Worm (Caenorhabditis elegans) whole organism, young adult: Measurements from ENCODE around the gene mdt-28.

Experiments used
- B0261.1 ChIP-seq: sonication (generic microtip); optimal IDR thresholded peaks from 2 replicates; lab custom pipeline; 2016; ENCODE audit warnings: mild to moderate bottlenecking, missing genetic modification characterization, moderate library complexity, missing compliant biosample characterization
- B0336.3 ChIP-seq: fragments of 200-800 bp; sonication (Bioruptor generic); IDR thresholded peaks from 2 replicates; pipeline ENCODE4 v1.3.6; 2022; ENCODE audit warnings: missing genetic modification characterization, missing compliant biosample characterization
- C06A6.2 ChIP-seq: fragments of 200-800 bp; sonication (Bioruptor generic); conservative IDR thresholded peaks from 2 replicates; pipeline ENCODE4 v1.3.6; 2022; ENCODE audit warnings: missing genetic modification characterization, missing compliant biosample characterization
- F22D6.2 ChIP-seq: sonication (generic microtip); optimal IDR thresholded peaks from 2 replicates; lab custom pipeline; 2016; ENCODE audit warnings: mild to moderate bottlenecking, missing genetic modification characterization, missing compliant biosample characterization
- K11D2.4 ChIP-seq: fragments of 200-800 bp; sonication (Bioruptor generic); IDR thresholded peaks from 2 replicates; pipeline ENCODE4 v1.3.6; 2022; ENCODE audit warnings: missing genetic modification reagents, missing genetic modification characterization, missing compliant biosample characterization
- Y53G8AR.9 ChIP-seq: fragments of 200-800 bp; sonication (Bioruptor generic); conservative IDR thresholded peaks from 2 replicates; pipeline ENCODE4 v1.3.6; 2022; ENCODE audit warnings: missing genetic modification reagents, missing genetic modification characterization, missing compliant biosample characterization
- Y79H2A.3 ChIP-seq: fragments of 200-800 bp; sonication (Bioruptor generic); conservative IDR thresholded peaks from 2 replicates; pipeline ENCODE4 v1.3.6; 2022; ENCODE audit warnings: missing genetic modification reagents, missing genetic modification characterization, missing compliant biosample characterization
- Y95B8A.8 ChIP-seq: fragments of 200-800 bp; sonication (Bioruptor generic); IDR thresholded peaks from 2 replicates; pipeline ENCODE4 v1.3.6; 2022; ENCODE audit warnings: missing genetic modification reagents, missing genetic modification characterization, missing compliant biosample characterization
- ZK185.1 ChIP-seq: sonication (generic microtip); optimal IDR thresholded peaks from 2 replicates; lab custom pipeline; 2016; ENCODE audit warnings: mild to moderate bottlenecking, missing genetic modification characterization, missing compliant biosample characterization; ENCODE audit not compliant: poor library complexity, severe bottlenecking
- akir-1 ChIP-seq: fragments of 200-800 bp; sonication (Bioruptor generic); optimal IDR thresholded peaks from 2 replicates; lab custom pipeline; 2018; ENCODE audit warnings: mild to moderate bottlenecking, missing genetic modification characterization, moderate library complexity, missing compliant biosample characterization
- atf-7 ChIP-seq: sonication (generic microtip); optimal IDR thresholded peaks from 2 replicates; lab custom pipeline; 2017; ENCODE audit warnings: mild to moderate bottlenecking, missing genetic modification characterization, missing compliant biosample characterization
- attf-5 ChIP-seq: fragments of 200-800 bp; sonication (Bioruptor generic); optimal IDR thresholded peaks from 2 replicates; lab custom pipeline; 2018; ENCODE audit warnings: mild to moderate bottlenecking, missing genetic modification characterization, missing compliant biosample characterization
- attf-6 ChIP-seq: fragments of 200-800 bp; sonication (Bioruptor generic); IDR thresholded peaks from 2 replicates; pipeline ENCODE4 v1.3.6; 2022; ENCODE audit warnings: missing genetic modification reagents, missing genetic modification characterization, missing compliant biosample characterization
- bed-2 ChIP-seq: fragments of 200-800 bp; sonication (Bioruptor generic); IDR thresholded peaks from 2 replicates; pipeline ENCODE4 v1.3.6; 2022; ENCODE audit warnings: missing genetic modification reagents, missing genetic modification characterization, missing compliant biosample characterization
- cebp-2 ChIP-seq: fragments of 200-800 bp; sonication (Bioruptor generic); IDR thresholded peaks from 2 replicates; pipeline ENCODE4 v1.3.6; 2022; ENCODE audit warnings: missing genetic modification characterization, missing compliant biosample characterization
- ceh-91 ChIP-seq: fragments of 200-800 bp; sonication (Bioruptor generic); IDR thresholded peaks from 2 replicates; pipeline ENCODE4 v1.3.6; 2022; ENCODE audit warnings: missing genetic modification reagents, missing genetic modification characterization, missing compliant biosample characterization
- egl-18 ChIP-seq: fragments of 200-800 bp; sonication (Bioruptor generic); IDR thresholded peaks from 2 replicates; pipeline ENCODE4 v1.3.6; 2022; ENCODE audit warnings: missing genetic modification reagents, missing genetic modification characterization, missing compliant biosample characterization
- egrh-3 ChIP-seq: fragments of 200-800 bp; sonication (Bioruptor generic); IDR thresholded peaks from 2 replicates; pipeline ENCODE4 v1.3.6; 2022; ENCODE audit warnings: missing genetic modification reagents, missing genetic modification characterization, missing compliant biosample characterization
- ekl-4 ChIP-seq: fragments of 200-800 bp; sonication (Bioruptor generic); IDR thresholded peaks from 2 replicates; pipeline ENCODE4 v1.3.6; 2022; ENCODE audit warnings: missing genetic modification reagents, missing genetic modification characterization, missing compliant biosample characterization
- ets-4 ChIP-seq: fragments of 200-800 bp; sonication (Bioruptor generic); optimal IDR thresholded peaks from 2 replicates; lab custom pipeline; 2018; ENCODE audit warnings: mild to moderate bottlenecking, missing genetic modification characterization, missing compliant biosample characterization
- gei-17 ChIP-seq: fragments of 200-800 bp; sonication (Bioruptor generic); optimal IDR thresholded peaks from 2 replicates; lab custom pipeline; 2018; ENCODE audit warnings: mild to moderate bottlenecking, missing genetic modification characterization, missing compliant biosample characterization
- him-1 ChIP-seq: sonication (generic microtip); optimal IDR thresholded peaks from 2 replicates; lab custom pipeline; 2016; ENCODE audit warnings: missing genotype, missing genetic modification reagents, missing genetic modification characterization, missing compliant biosample characterization
- hmg-1.2 ChIP-seq: fragments of 200-800 bp; sonication (Bioruptor generic); IDR thresholded peaks from 2 replicates; pipeline ENCODE4 v1.3.6; 2022; ENCODE audit warnings: missing genetic modification reagents, missing genetic modification characterization, missing compliant biosample characterization
- hsf-1 ChIP-seq: fragments of 200-800 bp; sonication (Bioruptor generic); IDR thresholded peaks from 2 replicates; pipeline ENCODE4 v1.3.6; 2022; ENCODE audit warnings: missing genetic modification reagents, missing genetic modification characterization, missing compliant biosample characterization
- let-607 ChIP-seq, 2 experiments: fragments of 200-800 bp in 1 of 2; sonication (Bioruptor generic) in 1 of 2; sonication (generic microtip) in 1 of 2; optimal IDR thresholded peaks; 2 replicates each; lab custom pipeline; 2016 to 2018; ENCODE audit warnings: mild to moderate bottlenecking in 2 of 2, missing compliant biosample characterization in 2 of 2, missing genetic modification characterization in 2 of 2, moderate library complexity in 2 of 2, missing genotype in 1 of 2
- lin-35 ChIP-seq, 3 experiments: fragments of 150-350 bp in 2 of 3; sonication (generic microtip) in 1 of 3; optimal IDR thresholded peaks; 2 replicates each; lab custom pipeline; 2014 to 2018; ENCODE audit warnings: missing biosample characterization in 3 of 3, missing genetic modification characterization in 3 of 3, missing genetic modification reagents in 3 of 3
- lin-40 ChIP-seq: sonication (generic microtip); optimal IDR thresholded peaks from 2 replicates; lab custom pipeline; 2016; ENCODE audit warnings: missing genetic modification characterization, mild to moderate bottlenecking, missing compliant biosample characterization, missing genotype, missing genetic modification reagents
- lin-54 ChIP-seq: fragments of 200-800 bp; sonication (Bioruptor generic); optimal IDR thresholded peaks from 2 replicates; lab custom pipeline; 2018; ENCODE audit warnings: mild to moderate bottlenecking, missing genetic modification characterization, missing compliant biosample characterization
- lir-1 ChIP-seq: fragments of 200-800 bp; sonication (Bioruptor generic); conservative IDR thresholded peaks from 2 replicates; pipeline ENCODE4 v1.3.6; 2022; ENCODE audit warnings: missing genetic modification reagents, missing genetic modification characterization, missing compliant biosample characterization
- lsl-1 ChIP-seq: fragments of 200-800 bp; sonication (Bioruptor generic); optimal IDR thresholded peaks from 2 replicates; lab custom pipeline; 2018; ENCODE audit warnings: mild to moderate bottlenecking, missing genetic modification characterization, moderate library complexity, missing compliant biosample characterization
- madf-10 ChIP-seq: sonication (generic microtip); optimal IDR thresholded peaks from 2 replicates; lab custom pipeline; 2016; ENCODE audit warnings: mild to moderate bottlenecking, missing genetic modification characterization, missing compliant biosample characterization
- madf-6 ChIP-seq: fragments of 200-800 bp; sonication (Bioruptor generic); IDR thresholded peaks from 2 replicates; pipeline ENCODE4 v1.3.6; 2022; ENCODE audit warnings: missing genetic modification reagents, missing genetic modification characterization, missing compliant biosample characterization
- madf-8 ChIP-seq: fragments of 200-800 bp; sonication (Bioruptor generic); conservative IDR thresholded peaks from 2 replicates; pipeline ENCODE4 v1.3.6; 2022; ENCODE audit warnings: missing genetic modification reagents, missing genetic modification characterization, missing compliant biosample characterization
- mcd-1 ChIP-seq: fragments of 200-800 bp; sonication (Bioruptor generic); IDR thresholded peaks from 2 replicates; pipeline ENCODE4 v1.3.6; 2022; ENCODE audit warnings: missing genetic modification reagents, missing genetic modification characterization, missing compliant biosample characterization
- nfyb-1 ChIP-seq: fragments of 200-800 bp; sonication (Bioruptor generic); IDR thresholded peaks from 2 replicates; pipeline ENCODE4 v1.3.6; 2022; ENCODE audit warnings: missing genetic modification reagents, missing genetic modification characterization, missing compliant biosample characterization
- nhr-90 ChIP-seq: sonication (generic microtip); optimal IDR thresholded peaks from 2 replicates; lab custom pipeline; 2016; ENCODE audit warnings: missing genotype, mild to moderate bottlenecking, missing genetic modification characterization, missing compliant biosample characterization
- pbrm-1 ChIP-seq: fragments of 200-800 bp; sonication (Bioruptor generic); IDR thresholded peaks from 2 replicates; pipeline ENCODE4 v1.3.6; 2022; ENCODE audit warnings: missing genetic modification reagents, missing genetic modification characterization, missing compliant biosample characterization
- rcor-1 ChIP-seq: fragments of 200-800 bp; sonication (Bioruptor generic); IDR thresholded peaks from 2 replicates; pipeline ENCODE4 v1.3.6; 2022; ENCODE audit warnings: missing genetic modification reagents, missing genetic modification characterization, missing compliant biosample characterization
- rec-8 ChIP-seq, 2 experiments: sonication (generic microtip); optimal IDR thresholded peaks; 2 replicates each; lab custom pipeline; 2016; ENCODE audit warnings: mild to moderate bottlenecking in 2 of 2, missing genetic modification characterization in 2 of 2, missing genetic modification reagents in 2 of 2, missing genotype in 2 of 2, missing biosample characterization in 1 of 2, missing compliant biosample characterization in 1 of 2, moderate library complexity in 1 of 2
- repo-1 ChIP-seq: sonication (generic microtip); optimal IDR thresholded peaks from 2 replicates; lab custom pipeline; 2017; ENCODE audit warnings: mild to moderate bottlenecking, missing genetic modification characterization, missing compliant biosample characterization
- somi-1 ChIP-seq: fragments of 200-800 bp; sonication (Bioruptor generic); optimal IDR thresholded peaks from 2 replicates; lab custom pipeline; 2018; ENCODE audit warnings: mild to moderate bottlenecking, missing genetic modification characterization, missing compliant biosample characterization
- tbp1 ChIP-seq: fragments of 200-800 bp; sonication (Bioruptor generic); optimal IDR thresholded peaks from 2 replicates; lab custom pipeline; 2018; ENCODE audit warnings: mild to moderate bottlenecking, missing genetic modification characterization, missing compliant biosample characterization
- tlf-1 ChIP-seq: fragments of 200-800 bp; sonication (Bioruptor generic); optimal IDR thresholded peaks from 2 replicates; lab custom pipeline; 2018; ENCODE audit warnings: mild to moderate bottlenecking, missing genetic modification characterization, missing compliant biosample characterization
- ztf-18 ChIP-seq: sonication (generic microtip); optimal IDR thresholded peaks from 2 replicates; lab custom pipeline; 2016; ENCODE audit warnings: missing genotype, mild to moderate bottlenecking, missing genetic modification characterization, missing compliant biosample characterization
- ztf-25 ChIP-seq: fragments of 200-800 bp; sonication (Bioruptor generic); IDR thresholded peaks from 2 replicates; pipeline ENCODE4 v1.3.6; 2022; ENCODE audit warnings: missing genetic modification reagents, missing genetic modification characterization, missing compliant biosample characterization
- ztf-28 ChIP-seq: fragments of 200-800 bp; sonication (Bioruptor generic); IDR thresholded peaks from 2 replicates; pipeline ENCODE4 v1.3.6; 2022; ENCODE audit warnings: missing genetic modification reagents, missing genetic modification characterization, missing compliant biosample characterization
- ztf-3 ChIP-seq: fragments of 200-800 bp; sonication (Bioruptor generic); optimal IDR thresholded peaks from 2 replicates; lab custom pipeline; 2018; ENCODE audit warnings: mild to moderate bottlenecking, missing genetic modification characterization, missing compliant biosample characterization

The mdt-28 gene

ce11 chrV:15590183-15590667, 15.0 kb upstream of the mdt-28 start, which contains the start of gene F28F8.7 (continued):
- peak; percentile 77; the same call in 1 of the 2 replicates for TF ChIP-seq B0336.3 (GFP tag; lab: Robert Waterston, UW)
- peak; percentile 17 for TF ChIP-seq B0261.1 (tag; lab: Kevin White, UChicago)
- peak; percentile 46 for TF ChIP-seq ztf-3 (GFP tag; lab: Kevin White, UChicago)
- peak; percentile 48; the same call in 1 of the 2 replicates for TF ChIP-seq attf-6 (GFP tag; lab: Robert Waterston, UW)
- TF ChIP-seq Y95B8A.8 (GFP tag; lab: Robert Waterston, UW) = peak; percentile 79
- peak; percentile 51 to 85 for TF ChIP-seq let-607 (tag; optimal IDR thresholded peaks at IDR 0.05; lab: Kevin White, UChicago)
- TF ChIP-seq Y53G8AR.9 (GFP tag; lab: Robert Waterston, UW) = peak; percentile 91
- peak; percentile 25 for TF ChIP-seq gei-17 (GFP tag; lab: Kevin White, UChicago)
- peak; percentile 59; the same call in 1 of the 2 replicates for TF ChIP-seq ceh-91 (GFP tag; lab: Robert Waterston, UW)
- peak; percentile 96 for TF ChIP-seq hmg-1.2 (GFP tag; lab: Robert Waterston, UW)
- TF ChIP-seq madf-8 (GFP tag; lab: Robert Waterston, UW) = peak; percentile 40; the same call in 1 of the 2 replicates
- peak in 1 of 3 experiments; percentile 94 for TF ChIP-seq lin-35 (GFP tag; optimal IDR thresholded peaks at IDR 0.05; lab: Kevin White, UChicago)
- peak; percentile 42 for TF ChIP-seq ztf-18
- peak; percentile 79 for TF ChIP-seq atf-7 (tag; lab: Kevin White, UChicago)
- TF ChIP-seq ztf-28 = peak; percentile 90
- TF ChIP-seq lir-1 = peak; percentile 63
- TF ChIP-seq K11D2.4 (GFP tag; lab: Robert Waterston, UW) = peak; percentile 91
- peak; percentile 95; the same call in 1 of the 2 replicates for TF ChIP-seq cebp-2
- peak; percentile 45 for TF ChIP-seq Y79H2A.3
- peak; percentile 69 for TF ChIP-seq lin-40 (tag; lab: Kevin White, UChicago)
- peak; percentile 90; the same call in 1 of the 2 replicates for TF ChIP-seq bed-2 (GFP tag; lab: Robert Waterston, UW)
- TF ChIP-seq repo-1 = peak; percentile 81
- TF ChIP-seq egl-18 (GFP tag; lab: Robert Waterston, UW) = 0 out of 2 replicates have a peak, but pooled peaks have one; percentile 25
- TF ChIP-seq tbp1 (GFP tag; lab: Kevin White, UChicago) = peak; percentile 47
- peak; percentile 81 for TF ChIP-seq tlf-1 (GFP tag; lab: Kevin White, UChicago)
- TF ChIP-seq him-1 (tag; lab: Kevin White, UChicago) = peak; percentile 7
- peak; percentile 34 for TF ChIP-seq nhr-90
- TF ChIP-seq egrh-3 (GFP tag; lab: Robert Waterston, UW) = 0 out of 2 replicates have a peak, but pooled peaks have one; percentile 15
- peak; percentile 41 for TF ChIP-seq ets-4 (GFP tag; lab: Kevin White, UChicago)
- peak; percentile 42 for TF ChIP-seq lsl-1 (GFP tag; lab: Kevin White, UChicago)
- TF ChIP-seq ZK185.1 (tag; lab: Kevin White, UChicago) = peak; percentile 61
- TF ChIP-seq somi-1 (GFP tag; lab: Kevin White, UChicago) = peak; percentile 38
- peak; percentile 84 for TF ChIP-seq pbrm-1
- peak; percentile 68 for TF ChIP-seq madf-10 (tag; lab: Kevin White, UChicago)
- peak; percentile 18 for TF ChIP-seq akir-1 (GFP tag; lab: Kevin White, UChicago)
- peak; percentile 50 for TF ChIP-seq madf-6 (GFP tag; lab: Robert Waterston, UW)
- TF ChIP-seq hsf-1 (GFP tag; lab: Robert Waterston, UW) = peak; percentile 65
- TF ChIP-seq nfyb-1 (GFP tag; lab: Robert Waterston, UW) = peak; percentile 92
- peak; percentile 93 for TF ChIP-seq mcd-1
- peak; percentile 82 for TF ChIP-seq C06A6.2
- peak; percentile 55 for TF ChIP-seq F22D6.2 (tag; lab: Kevin White, UChicago)
- peak; percentile 51; the same call in 1 of the 2 replicates for TF ChIP-seq ekl-4 (GFP tag; lab: Robert Waterston, UW)
- TF ChIP-seq rcor-1 (GFP tag; lab: Robert Waterston, UW) = peak; percentile 68; the same call in 1 of the 2 replicates
- TF ChIP-seq rec-8 (tag; optimal IDR thresholded peaks at IDR 0.05; lab: Kevin White, UChicago) = peak; percentile 26 to 55
- TF ChIP-seq ztf-25 (GFP tag; lab: Robert Waterston, UW) = 0 out of 2 replicates have a peak, but pooled peaks have one; percentile 37
- peak; percentile 81 for TF ChIP-seq attf-5 (GFP tag; lab: Kevin White, UChicago)
- peak; percentile 79 for TF ChIP-seq lin-54 (GFP tag; lab: Kevin White, UChicago)
